Worm (Caenorhabditis elegans) whole organism, L2 larva: Measurements from ENCODE around the gene fipr-17.

Source experiments
- ceh-16 ChIP-seq: fragments of 150-350 bp; optimal IDR thresholded peaks from 2 replicates; lab custom pipeline; 2014; ENCODE audit warnings: missing biosample characterization, missing genetic modification characterization
- elt-1 ChIP-seq: fragments of 150-350 bp; optimal IDR thresholded peaks from 2 replicates; lab custom pipeline; 2014; ENCODE audit warnings: missing biosample characterization, missing genetic modification characterization
- lin-11 ChIP-seq: fragments of 150-350 bp; sonication (generic microtip); optimal IDR thresholded peaks from 2 replicates; lab custom pipeline; 2014; ENCODE audit warnings: missing biosample characterization, missing genetic modification characterization, inconsistent platforms, mixed read lengths
- lin-39 ChIP-seq: fragments of 150-350 bp; optimal IDR thresholded peaks from 2 replicates; lab custom pipeline; 2014; ENCODE audit warnings: missing biosample characterization, missing genetic modification reagents, missing genetic modification characterization
- mdl-1 ChIP-seq, 2 experiments: fragments of 150-350 bp in 1 of 2; sonication (generic microtip) in 1 of 2; optimal IDR thresholded peaks; 2 replicates each; lab custom pipeline; 2017; ENCODE audit warnings: missing biosample characterization in 2 of 2, missing genetic modification characterization in 2 of 2
- snpc-4 ChIP-seq: fragments of 150-350 bp; optimal IDR thresholded peaks from 2 replicates; lab custom pipeline; 2014; ENCODE audit warnings: missing biosample characterization, missing genetic modification characterization
- unc-62 ChIP-seq: fragments of 150-350 bp; optimal IDR thresholded peaks from 2 replicates; lab custom pipeline; 2014; ENCODE audit warnings: missing biosample characterization, missing genetic modification reagents, missing genetic modification characterization

ce11 chrIII:11031309-11031708, 23.9 kb upstream of the fipr-17 start, which contains the start of gene Y48A6B.14:
- TF ChIP-seq lin-11 (tag; lab: Kevin White, UChicago) (no peak), unc-62 (GFP tag; lab: Kevin White, UChicago) (no peak), lin-39 (tag; lab: Kevin White, UChicago) (no peak), snpc-4 (no peak), ceh-16 (tag; lab: Kevin White, UChicago) (no peak), elt-1 (tag; lab: Kevin White, UChicago) (no peak), mdl-1 (tag; optimal IDR thresholded peaks at IDR 0.05; lab: Kevin White, UChicago) (no peak)
